Worm (Caenorhabditis elegans): ENCODE results near the gene F23D12.2.

- TF ChIP-seq flt-1 (GFP tag; IDR thresholded peaks at IDR 0.05) (no peak), pes-1 (GFP tag; IDR thresholded peaks at IDR 0.05) (no peak), hmbx-1 (tag; optimal IDR thresholded peaks at IDR 0.05) (no peak), ama-1 (optimal IDR thresholded peaks at IDR 0.05) (no peak), tbx-37 (GFP tag; conservative IDR thresholded peaks at IDR 0.05) (no peak), sea-1 (GFP tag; conservative IDR thresholded peaks at IDR 0.05) (no peak), ceh-13 (GFP tag; optimal IDR thresholded peaks at IDR 0.05) (no peak), aly-1 (tag; optimal IDR thresholded peaks at IDR 0.05) (no peak), scrt-1 (GFP tag; IDR thresholded peaks at IDR 0.05) (no peak), ets-7 (tag; optimal IDR thresholded peaks at IDR 0.05) (no peak), hmg-4 (GFP tag; optimal IDR thresholded peaks at IDR 0.05) (no peak), hnd-1 (tag; optimal IDR thresholded peaks at IDR 0.05) (no peak)
Observed at ce11 chrX:14453735-14454134, 32.4 kb upstream of the F23D12.2 start, which contains the start of gene F23D12.7.
